Worm (Caenorhabditis elegans) whole organism, early embryonic: ENCODE results near the gene mlt-11.

Source experiments
- B0310.2 ChIP-seq: sonication (generic microtip); optimal IDR thresholded peaks from 2 replicates; lab custom pipeline; 2016; ENCODE audit warnings: mild to moderate bottlenecking, missing genetic modification characterization, missing compliant biosample characterization
- F13C5.2 ChIP-seq: sonication (generic microtip); optimal IDR thresholded peaks from 2 replicates; lab custom pipeline; 2017; ENCODE audit warnings: mild to moderate bottlenecking, missing genetic modification characterization, inconsistent platforms, missing compliant biosample characterization
- aly-1 ChIP-seq: sonication (generic microtip); optimal IDR thresholded peaks from 2 replicates; lab custom pipeline; 2016; ENCODE audit warnings: missing genetic modification characterization, missing compliant biosample characterization
- ama-1 ChIP-seq: fragments of 150-350 bp; optimal IDR thresholded peaks from 2 replicates; lab custom pipeline; 2014
- ceh-13 ChIP-seq: fragments of 200-800 bp; sonication (Bioruptor generic); optimal IDR thresholded peaks from 2 replicates; lab custom pipeline; 2018; ENCODE audit warnings: mild to moderate bottlenecking, missing genetic modification characterization, missing compliant biosample characterization
- ceh-36 ChIP-seq: sonication (generic microtip); optimal IDR thresholded peaks from 2 replicates; lab custom pipeline; 2016; ENCODE audit warnings: missing genetic modification characterization, inconsistent platforms, missing compliant biosample characterization
- ets-7 ChIP-seq: sonication (generic microtip); optimal IDR thresholded peaks from 2 replicates; lab custom pipeline; 2016; ENCODE audit warnings: missing genotype, missing genetic modification characterization, missing compliant biosample characterization
- flt-1 ChIP-seq: fragments of 200-800 bp; sonication (Bioruptor generic); IDR thresholded peaks from 2 replicates; pipeline ENCODE4 v1.3.6; 2022; ENCODE audit warnings: missing genetic modification characterization, missing compliant biosample characterization
- hmbx-1 ChIP-seq: sonication (generic microtip); optimal IDR thresholded peaks from 2 replicates; lab custom pipeline; 2016; ENCODE audit warnings: mild to moderate bottlenecking, missing genetic modification characterization, missing compliant biosample characterization
- hmg-4 ChIP-seq: fragments of 200-800 bp; sonication (Bioruptor generic); optimal IDR thresholded peaks from 2 replicates; lab custom pipeline; 2018; ENCODE audit warnings: mild to moderate bottlenecking, missing genetic modification characterization, missing compliant biosample characterization
- hnd-1 ChIP-seq: sonication (generic microtip); optimal IDR thresholded peaks from 2 replicates; lab custom pipeline; 2016; ENCODE audit warnings: missing genetic modification characterization, missing compliant biosample characterization
- pes-1 ChIP-seq: fragments of 200-800 bp; sonication (Bioruptor generic); IDR thresholded peaks from 2 replicates; pipeline ENCODE4 v1.3.6; 2022; ENCODE audit warnings: missing genetic modification reagents, missing genetic modification characterization, missing compliant biosample characterization
- scrt-1 ChIP-seq: fragments of 200-800 bp; sonication (Bioruptor generic); IDR thresholded peaks from 2 replicates; pipeline ENCODE4 v1.3.6; 2022; ENCODE audit warnings: missing genetic modification characterization, missing compliant biosample characterization
- sea-1 ChIP-seq: fragments of 200-800 bp; sonication (Bioruptor generic); conservative IDR thresholded peaks from 2 replicates; pipeline ENCODE4 v1.3.6; 2022; ENCODE audit warnings: missing genetic modification characterization, missing compliant biosample characterization
- tbx-11 ChIP-seq: fragments of 200-800 bp; sonication (Bioruptor generic); IDR thresholded peaks from 2 replicates; pipeline ENCODE4 v1.3.6; 2022; ENCODE audit warnings: missing genetic modification characterization, missing compliant biosample characterization
- tbx-37 ChIP-seq: fragments of 200-800 bp; sonication (Bioruptor generic); conservative IDR thresholded peaks from 2 replicates; pipeline ENCODE4 v1.3.6; 2022; ENCODE audit warnings: missing genetic modification reagents, missing genetic modification characterization, missing compliant biosample characterization
- tra-4 ChIP-seq: sonication (generic microtip); optimal IDR thresholded peaks from 2 replicates; lab custom pipeline; 2017; ENCODE audit warnings: missing genetic modification characterization, missing compliant biosample characterization

The mlt-11 gene

DNA sequence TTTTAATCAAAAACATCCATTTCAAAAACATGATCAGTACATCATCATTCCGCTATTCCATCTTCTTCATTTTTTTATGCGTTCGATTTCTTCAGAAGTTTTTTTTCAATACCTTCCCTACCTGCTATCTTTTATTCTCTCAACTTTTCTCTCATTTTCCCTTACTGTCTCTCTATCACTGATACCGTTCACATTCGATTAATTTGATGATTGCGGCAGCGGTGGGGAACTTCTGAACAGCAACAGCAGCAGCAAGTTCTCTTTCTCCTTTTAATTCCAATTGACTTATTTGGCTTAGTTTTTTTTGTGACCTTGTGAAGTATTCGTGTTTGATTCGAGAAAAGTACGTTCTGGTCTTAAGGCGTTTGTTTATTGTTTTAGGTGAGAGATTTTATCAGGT lies 18.1 kb upstream of the mlt-11 start:
- TF ChIP-seq hnd-1 (tag; lab: Kevin White, UChicago) (no peak), hmg-4 (GFP tag; lab: Kevin White, UChicago) (no peak), ceh-36 (tag; lab: Kevin White, UChicago) (no peak), tbx-11 (GFP tag; lab: Robert Waterston, UW) (no peak), ets-7 (no peak), tra-4 (no peak), pes-1 (no peak), tbx-37 (GFP tag; lab: Robert Waterston, UW) (no peak), ceh-13 (GFP tag; lab: Kevin White, UChicago) (no peak), hmbx-1 (tag; lab: Kevin White, UChicago) (no peak), F13C5.2 (no peak), scrt-1 (GFP tag; lab: Robert Waterston, UW) (no peak), aly-1 (tag; lab: Kevin White, UChicago) (no peak), sea-1 (GFP tag; lab: Robert Waterston, UW) (no peak), flt-1 (no peak), ama-1 (no peak), B0310.2 (no peak)

DNA sequence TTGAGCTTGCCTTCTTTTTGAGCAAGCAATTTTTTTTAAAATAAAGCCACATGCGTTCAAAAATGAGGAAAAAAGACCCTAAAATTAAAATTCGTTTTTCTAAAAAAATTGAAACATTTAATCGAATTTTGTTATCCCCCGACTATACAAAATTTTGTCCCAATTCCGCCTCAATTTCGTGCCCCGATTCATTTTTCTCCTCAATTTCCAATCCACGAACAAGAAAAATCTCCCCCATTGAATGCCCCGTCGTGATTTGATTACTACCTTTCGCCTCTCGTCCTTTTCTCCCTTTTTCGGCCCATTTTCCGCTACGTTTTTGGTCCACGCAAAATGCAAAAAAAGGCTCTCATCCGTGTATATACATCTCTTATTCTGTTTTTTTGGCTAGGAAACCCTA lies 15.1 kb upstream of the mlt-11 start:
- TF ChIP-seq ceh-36 (tag; lab: Kevin White, UChicago) (no peak), tra-4 (no peak), tbx-37 (GFP tag; lab: Robert Waterston, UW) (no peak), tbx-11 (GFP tag; lab: Robert Waterston, UW) (no peak)

DNA sequence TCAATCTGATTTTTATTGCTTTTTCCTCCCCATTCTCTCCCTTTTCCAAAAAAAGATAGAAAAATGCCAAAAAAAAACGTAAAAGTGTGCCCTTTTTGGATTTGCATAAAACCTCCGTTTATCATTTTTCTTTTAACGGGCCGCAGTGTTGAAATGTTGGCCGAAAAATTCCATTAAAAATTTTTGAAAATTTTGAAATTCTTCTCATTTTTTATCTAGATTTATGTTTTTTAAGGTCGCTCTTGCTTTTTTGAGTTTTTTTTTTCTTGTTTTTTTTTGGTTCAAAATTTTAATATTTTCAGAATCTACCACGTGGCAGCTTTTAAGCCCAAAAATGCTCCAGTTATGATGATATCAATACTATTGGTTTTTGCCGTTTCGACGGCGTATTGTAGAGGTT lies 12.7 kb upstream of the mlt-11 start, which contains the start of gene mnr-1:
mnr-1 (plus strand) TSS at position 301 of the 400 bp plus-strand sequence.
- TF ChIP-seq hmbx-1 (tag; lab: Kevin White, UChicago) (no peak), ceh-13 (GFP tag; lab: Kevin White, UChicago) (no peak), aly-1 (tag; lab: Kevin White, UChicago) (no peak), ceh-36 (tag; lab: Kevin White, UChicago) (no peak), pes-1 (no peak), hmg-4 (GFP tag; lab: Kevin White, UChicago) (no peak), scrt-1 (GFP tag; lab: Robert Waterston, UW) (no peak), tbx-37 (GFP tag; lab: Robert Waterston, UW) (no peak), ama-1 (no peak), F13C5.2 (no peak), hnd-1 (tag; lab: Kevin White, UChicago) (no peak), ets-7 (no peak), sea-1 (GFP tag; lab: Robert Waterston, UW) (no peak), flt-1 (no peak), tbx-11 (GFP tag; lab: Robert Waterston, UW) (no peak), tra-4 (no peak), B0310.2 (no peak)

DNA sequence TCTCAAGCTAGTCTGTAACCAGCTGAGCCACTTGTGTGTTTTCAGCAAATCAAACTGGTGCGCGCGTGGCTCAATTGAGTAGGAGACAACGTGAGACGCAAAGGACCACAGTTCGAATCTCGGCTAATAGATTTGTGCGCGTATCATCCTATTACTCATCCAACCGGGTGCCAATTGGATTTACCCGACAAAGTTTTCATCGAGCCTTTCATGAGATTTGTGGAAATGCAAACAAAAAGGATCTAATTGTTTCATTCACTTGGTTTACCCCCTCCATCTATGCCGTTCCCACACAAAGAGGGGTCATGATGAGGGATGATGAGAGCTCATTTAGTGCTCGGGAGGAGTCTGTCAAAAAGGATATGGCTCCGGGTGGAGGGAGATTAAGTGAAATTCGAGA lies 11.8 kb upstream of the mlt-11 start:
- no peak for TF ChIP-seq flt-1
- no peak for TF ChIP-seq hnd-1 (tag; lab: Kevin White, UChicago)
- no peak for TF ChIP-seq tra-4
- TF ChIP-seq F13C5.2: no peak
- TF ChIP-seq ets-7: no peak
- TF ChIP-seq sea-1 (GFP tag; lab: Robert Waterston, UW): no peak
- no peak for TF ChIP-seq ama-1
- no peak for TF ChIP-seq pes-1
- TF ChIP-seq tbx-37 (GFP tag; lab: Robert Waterston, UW): no peak
- TF ChIP-seq hmbx-1 (tag; lab: Kevin White, UChicago): no peak
- no peak for TF ChIP-seq hmg-4 (GFP tag; lab: Kevin White, UChicago)
- no peak for TF ChIP-seq aly-1 (tag; lab: Kevin White, UChicago)
- TF ChIP-seq scrt-1 (GFP tag; lab: Robert Waterston, UW): no peak
- TF ChIP-seq ceh-36 (tag; lab: Kevin White, UChicago): no peak
- TF ChIP-seq ceh-13 (GFP tag; lab: Kevin White, UChicago): no peak
- TF ChIP-seq tbx-11 (GFP tag; lab: Robert Waterston, UW): no peak
- no peak for TF ChIP-seq B0310.2

DNA sequence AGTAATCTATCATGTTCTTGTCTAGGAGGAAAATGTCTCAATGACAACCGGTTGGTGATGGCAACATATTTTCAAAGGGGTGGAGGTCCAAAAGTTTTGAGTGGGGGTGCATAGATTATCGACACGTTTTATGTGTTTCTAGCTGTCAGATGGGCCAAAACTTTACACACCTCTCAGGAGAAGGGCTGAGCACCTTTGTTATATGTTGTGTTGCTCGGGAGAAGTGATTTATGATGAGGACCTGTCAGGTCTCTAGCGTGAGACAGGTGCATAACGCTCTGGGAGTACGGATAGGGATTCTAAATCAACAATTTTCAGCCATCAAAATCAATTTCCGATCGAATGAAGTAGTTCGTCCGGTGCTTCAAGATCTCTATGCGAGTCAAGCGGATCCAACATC lies 10.4 kb upstream of the mlt-11 start:
- TF ChIP-seq hnd-1 (tag; lab: Kevin White, UChicago): no peak
- TF ChIP-seq scrt-1 (GFP tag; lab: Robert Waterston, UW): no peak
- TF ChIP-seq hmg-4 (GFP tag; lab: Kevin White, UChicago): no peak
- TF ChIP-seq pes-1: no peak
- no peak for TF ChIP-seq tbx-11 (GFP tag; lab: Robert Waterston, UW)
- TF ChIP-seq ama-1: no peak
- TF ChIP-seq ceh-36 (tag; lab: Kevin White, UChicago): no peak
- TF ChIP-seq ets-7: no peak
- TF ChIP-seq sea-1 (GFP tag; lab: Robert Waterston, UW): no peak
- no peak for TF ChIP-seq tbx-37 (GFP tag; lab: Robert Waterston, UW)
- TF ChIP-seq hmbx-1 (tag; lab: Kevin White, UChicago): no peak
- no peak for TF ChIP-seq tra-4
- no peak for TF ChIP-seq aly-1 (tag; lab: Kevin White, UChicago)
- TF ChIP-seq F13C5.2: no peak
- no peak for TF ChIP-seq ceh-13 (GFP tag; lab: Kevin White, UChicago)
- TF ChIP-seq flt-1: no peak
- no peak for TF ChIP-seq B0310.2

DNA sequence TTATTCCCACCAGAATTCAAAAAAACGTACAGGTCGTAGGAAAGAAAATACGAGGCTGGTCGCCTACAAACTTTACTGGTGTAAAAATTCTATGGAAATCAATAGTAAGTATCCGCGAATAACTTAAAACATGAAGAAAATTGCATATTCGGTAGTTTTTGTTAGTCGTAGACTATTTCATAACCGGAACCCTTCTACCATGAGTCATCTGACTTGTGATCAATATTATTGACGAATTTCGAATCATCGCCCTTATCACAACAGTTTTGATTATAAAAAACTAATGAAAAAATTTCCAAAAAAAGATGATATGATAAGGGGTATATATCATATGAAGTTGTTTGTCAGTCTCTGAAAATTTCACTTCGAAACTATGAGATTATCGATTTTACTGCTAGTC lies 7.0 kb upstream of the mlt-11 start, which contains the start of gene W01F3.2:
W01F3.2 (plus strand) TSS at position 301 of the 400 bp plus-strand sequence.
- TF ChIP-seq tbx-11 (GFP tag; lab: Robert Waterston, UW) (no peak), ceh-13 (GFP tag; lab: Kevin White, UChicago) (no peak), ama-1 (no peak), F13C5.2 (no peak), hmbx-1 (tag; lab: Kevin White, UChicago) (no peak)

DNA sequence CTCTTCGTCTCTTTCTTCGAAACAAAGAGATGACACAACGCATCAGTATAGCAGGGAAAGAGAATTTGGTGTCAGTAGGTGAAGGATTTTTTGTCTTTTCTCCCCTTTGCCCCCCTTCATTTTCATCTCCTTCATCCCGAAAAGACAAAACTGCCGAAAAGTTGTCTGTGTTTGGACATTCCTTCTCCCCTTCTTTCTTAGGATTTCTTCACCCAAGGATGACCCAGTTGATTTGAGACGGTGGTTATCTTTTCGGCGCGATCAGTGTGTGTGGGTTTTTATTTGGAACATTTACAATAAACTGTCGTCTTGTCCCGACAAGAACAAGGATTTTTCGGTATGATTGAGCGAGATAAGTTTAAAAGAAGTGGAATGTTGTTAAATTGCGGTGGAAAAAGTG lies 4.5 kb upstream of the mlt-11 start:
- TF ChIP-seq scrt-1 (GFP tag; lab: Robert Waterston, UW) (no peak), hmg-4 (GFP tag; lab: Kevin White, UChicago) (no peak), ets-7 (no peak), aly-1 (tag; lab: Kevin White, UChicago) (no peak), F13C5.2 (no peak), tbx-11 (GFP tag; lab: Robert Waterston, UW) (no peak), B0310.2 (no peak), sea-1 (GFP tag; lab: Robert Waterston, UW) (no peak), pes-1 (no peak), tbx-37 (GFP tag; lab: Robert Waterston, UW) (no peak), ceh-13 (GFP tag; lab: Kevin White, UChicago) (no peak), flt-1 (no peak), ama-1 (no peak), ceh-36 (tag; lab: Kevin White, UChicago) (no peak), hnd-1 (tag; lab: Kevin White, UChicago) (no peak), tra-4 (no peak), hmbx-1 (tag; lab: Kevin White, UChicago) (no peak)
